Fruit fly (Drosophila melanogaster): Measurements from ENCODE around the gene CG32811.

Gene CG32811

DNA sequence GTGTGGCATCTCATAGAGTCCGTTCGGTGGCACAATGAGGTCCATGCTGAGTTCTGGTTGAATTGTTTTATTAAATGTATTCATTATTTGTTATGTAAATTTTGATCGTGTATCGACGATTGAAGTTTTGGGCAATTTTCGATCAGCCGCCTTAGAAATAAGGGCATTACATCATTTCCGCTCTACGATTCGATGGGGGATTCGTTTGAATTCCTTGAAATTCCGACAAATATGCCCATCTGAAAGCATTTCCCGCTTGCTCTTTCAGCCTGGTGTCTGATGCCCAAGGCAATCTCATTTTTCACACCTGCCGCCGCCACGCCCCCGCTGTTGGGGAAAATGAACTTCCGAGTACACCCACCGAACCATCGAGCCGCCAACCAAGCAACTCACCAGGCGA, at the start of gene CG32811:
TSS of gene CG32811 (minus strand) at position 101 of the 400 bp plus-strand sequence.
- TF ChIP-seq Myc (optimal IDR thresholded peaks at IDR 0.05): no peak
- no peak for TF ChIP-seq ttk (optimal IDR thresholded peaks at IDR 0.05)
- TF ChIP-seq h (optimal IDR thresholded peaks at IDR 0.05): no peak
- no peak for TF ChIP-seq insv (optimal IDR thresholded peaks at IDR 0.05)
- TF ChIP-seq Sin3A (optimal IDR thresholded peaks at IDR 0.05): no peak
- TF ChIP-seq psq (optimal IDR thresholded peaks at IDR 0.05): no peak

DNA sequence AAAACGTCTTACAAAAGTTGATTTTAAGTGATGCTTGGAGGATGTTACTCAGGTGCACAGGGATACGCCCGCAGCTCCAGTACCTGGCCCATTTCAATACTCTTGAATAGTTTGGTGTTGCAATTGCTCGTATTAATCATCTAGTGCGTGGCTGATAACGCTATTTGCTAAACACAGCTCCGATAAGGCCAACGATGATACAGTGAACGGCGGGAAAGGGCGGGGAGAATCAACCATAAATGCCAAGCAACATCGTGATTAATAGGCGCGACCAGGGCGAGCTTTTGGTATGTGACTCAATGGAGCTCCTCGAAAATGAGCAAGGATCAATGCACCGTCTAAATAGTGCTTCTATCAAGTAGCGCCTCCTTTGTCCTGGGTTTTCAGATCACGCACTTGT, 48.6 kb upstream of the CG32811 start:
- TF ChIP-seq h (optimal IDR thresholded peaks at IDR 0.05) (no peak), Sin3A (optimal IDR thresholded peaks at IDR 0.05) (no peak), Myc (optimal IDR thresholded peaks at IDR 0.05) (no peak)

DNA sequence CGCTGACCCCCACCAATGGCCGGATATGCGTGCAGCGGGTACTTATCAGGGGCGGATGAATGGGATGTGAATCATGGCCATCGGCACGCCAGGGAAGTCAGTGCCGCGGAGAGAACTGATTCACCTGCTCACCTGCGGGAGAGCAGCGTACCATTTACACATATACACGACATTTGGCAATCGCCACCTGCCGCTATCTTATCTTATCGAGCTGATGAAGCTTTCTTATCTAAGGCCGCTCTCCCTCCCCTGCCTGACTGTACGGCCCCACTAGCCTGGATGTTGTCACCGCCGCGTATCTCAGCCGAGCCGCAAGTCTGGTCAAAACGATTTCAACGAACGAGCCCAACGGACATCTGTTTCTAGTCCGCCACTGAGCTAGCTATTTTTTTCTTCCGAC, 48.1 kb upstream of the CG32811 start, which contains the start of gene Tsp2A:
TSS of gene Tsp2A (plus strand) at position 298 of the 400 bp plus-strand sequence.
- TF ChIP-seq ttk (optimal IDR thresholded peaks at IDR 0.05): no peak
- TF ChIP-seq psq (optimal IDR thresholded peaks at IDR 0.05): no peak
- TF ChIP-seq Myc (optimal IDR thresholded peaks at IDR 0.05): no peak
- no peak for TF ChIP-seq insv (optimal IDR thresholded peaks at IDR 0.05)
- no peak for TF ChIP-seq h (optimal IDR thresholded peaks at IDR 0.05)

DNA sequence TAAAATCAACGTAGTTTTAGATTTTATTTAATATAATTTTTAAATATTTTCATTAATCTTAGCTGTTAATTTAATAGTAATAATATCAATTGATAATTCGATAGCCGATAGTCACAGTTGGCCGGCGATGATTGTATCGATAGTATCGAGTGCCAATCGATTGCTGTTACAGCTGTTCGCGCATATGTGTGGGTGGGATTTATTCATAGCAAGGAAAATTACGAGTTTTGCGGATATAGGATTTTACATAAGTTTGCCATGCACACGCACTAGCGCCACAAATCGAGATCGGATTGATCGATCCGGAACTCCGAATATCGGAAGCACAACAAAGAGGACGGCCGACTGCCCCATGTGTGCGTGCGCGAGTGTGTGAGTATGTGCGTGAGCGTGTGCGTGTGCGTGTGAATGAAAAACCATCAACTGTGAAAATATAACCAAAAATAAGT, 43.8 kb upstream of the CG32811 start, which contains the start of gene Naa30A:
TSS of gene Naa30A (plus strand) at position 163 of the 449 bp plus-strand sequence.
- TF ChIP-seq h (optimal IDR thresholded peaks at IDR 0.05): no peak
- TF ChIP-seq psq (optimal IDR thresholded peaks at IDR 0.05): no peak
- TF ChIP-seq insv (optimal IDR thresholded peaks at IDR 0.05): no peak
- no peak for TF ChIP-seq ttk (optimal IDR thresholded peaks at IDR 0.05)
- no peak for TF ChIP-seq Sin3A (optimal IDR thresholded peaks at IDR 0.05)
- no peak for TF ChIP-seq Myc (optimal IDR thresholded peaks at IDR 0.05)

DNA sequence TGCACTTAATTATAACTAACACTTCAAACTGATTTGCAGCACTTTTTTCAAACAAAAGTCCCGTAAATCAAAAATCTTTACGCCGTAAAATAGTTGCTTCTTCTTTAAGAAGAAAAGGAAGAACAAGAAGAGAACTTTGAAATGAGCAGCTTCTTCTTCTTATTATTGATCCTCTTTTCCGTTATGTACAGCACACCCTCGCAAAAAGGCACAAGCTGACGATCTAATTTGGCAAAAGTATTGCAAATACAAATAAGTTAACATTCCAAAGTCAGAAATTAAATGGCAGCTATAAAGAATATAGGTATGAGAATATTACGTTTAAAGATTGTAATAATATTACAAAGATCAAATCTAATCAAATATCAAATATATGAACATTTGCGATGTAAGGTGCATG, 43.3 kb upstream of the CG32811 start, which contains the start of gene CG11409:
TSS of gene CG11409 (minus strand) at position 60 of the 400 bp plus-strand sequence.
- no peak for TF ChIP-seq psq (optimal IDR thresholded peaks at IDR 0.05)

DNA sequence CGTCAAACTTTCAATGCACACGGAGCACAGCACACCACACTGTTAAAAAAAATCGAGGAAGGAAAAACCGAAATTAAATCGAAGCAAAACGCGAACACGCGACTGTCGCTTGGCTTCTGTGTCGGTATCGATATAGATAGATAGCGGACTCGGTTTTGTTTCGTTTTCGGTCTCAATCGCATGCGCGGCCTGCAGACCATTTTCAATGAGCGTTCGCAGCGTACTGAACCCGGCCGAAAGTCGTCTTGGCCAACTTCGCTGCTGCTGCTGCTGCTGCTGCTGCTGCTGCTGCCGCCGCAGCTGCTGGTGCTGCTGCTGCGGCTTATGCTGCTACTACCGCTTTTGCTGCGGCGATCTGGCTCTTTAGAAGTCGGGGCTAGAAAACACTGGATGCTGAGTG, 39.8 kb upstream of the CG32811 start:
- TF ChIP-seq insv (optimal IDR thresholded peaks at IDR 0.05) (no peak), ttk (optimal IDR thresholded peaks at IDR 0.05) (no peak), psq (optimal IDR thresholded peaks at IDR 0.05) (no peak), Sin3A (optimal IDR thresholded peaks at IDR 0.05) (no peak), Myc (optimal IDR thresholded peaks at IDR 0.05) (no peak), h (optimal IDR thresholded peaks at IDR 0.05) (no peak)

- TF ChIP-seq Myc (optimal IDR thresholded peaks at IDR 0.05) (no peak), h (optimal IDR thresholded peaks at IDR 0.05) (no peak), ttk (optimal IDR thresholded peaks at IDR 0.05) (no peak), Sin3A (optimal IDR thresholded peaks at IDR 0.05) (no peak), insv (optimal IDR thresholded peaks at IDR 0.05) (no peak)
Observed at dm6 chrX:1322214-1322613, 24.0 kb upstream of the CG32811 start, which contains the start of gene DAAM. TSS of gene DAAM (minus strand) at chrX:1322362.

dm6 chrX:1321664-1322063, 23.5 kb upstream of the CG32811 start:
- no peak for TF ChIP-seq Myc (optimal IDR thresholded peaks at IDR 0.05)
- no peak for TF ChIP-seq Sin3A (optimal IDR thresholded peaks at IDR 0.05)
- TF ChIP-seq ttk (optimal IDR thresholded peaks at IDR 0.05): no peak
- TF ChIP-seq insv (optimal IDR thresholded peaks at IDR 0.05): no peak
- TF ChIP-seq h (optimal IDR thresholded peaks at IDR 0.05): no peak
- no peak for TF ChIP-seq psq (optimal IDR thresholded peaks at IDR 0.05)

- no peak for TF ChIP-seq insv (optimal IDR thresholded peaks at IDR 0.05)
- TF ChIP-seq Sin3A (optimal IDR thresholded peaks at IDR 0.05): no peak
- no peak for TF ChIP-seq psq (optimal IDR thresholded peaks at IDR 0.05)
- TF ChIP-seq ttk (optimal IDR thresholded peaks at IDR 0.05): no peak
- TF ChIP-seq Myc (optimal IDR thresholded peaks at IDR 0.05): no peak
- TF ChIP-seq h (optimal IDR thresholded peaks at IDR 0.05): no peak
Observed at dm6 chrX:1321043-1321442, 22.9 kb upstream of the CG32811 start.

DNA sequence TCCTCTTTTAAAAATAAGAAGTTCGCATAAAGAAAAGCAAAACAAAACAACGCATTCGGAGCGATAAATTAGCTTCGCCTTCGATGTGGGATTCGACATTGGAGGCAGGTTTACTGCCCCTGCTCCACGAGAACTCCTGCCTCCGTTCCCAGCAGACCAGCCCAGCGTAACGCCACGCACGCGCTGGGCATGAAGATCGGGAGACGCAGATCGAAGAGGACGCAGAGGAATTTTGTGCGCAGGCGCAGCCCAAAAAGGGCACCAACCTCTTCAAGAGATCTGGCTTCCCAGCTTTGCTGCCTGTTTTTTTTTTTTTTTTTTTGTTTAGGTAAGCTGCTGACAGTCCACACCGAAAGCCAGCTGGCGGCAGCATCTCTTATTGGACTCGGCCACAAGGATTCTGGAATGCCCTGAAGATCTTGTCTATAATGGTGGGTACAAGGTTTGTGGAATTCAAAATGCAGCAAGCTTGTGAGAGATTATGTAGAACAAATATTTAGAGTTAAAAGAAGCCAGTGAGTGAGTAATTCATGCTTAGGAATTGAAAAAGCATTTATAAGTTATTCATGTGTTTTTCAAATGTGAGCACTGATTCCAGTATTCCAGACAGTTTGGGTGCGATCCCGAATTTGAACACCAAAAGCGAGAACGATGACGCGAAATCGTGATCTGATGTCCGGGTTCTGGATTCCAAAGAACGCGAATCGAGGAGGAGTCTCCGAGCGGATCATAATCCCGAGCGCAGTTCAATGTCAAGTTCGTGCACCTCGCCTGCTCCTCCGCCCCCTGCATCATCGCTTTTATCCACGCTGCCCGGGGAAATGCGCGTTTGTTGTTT, 22.2 kb upstream of the CG32811 start:
- no peak for TF ChIP-seq insv (optimal IDR thresholded peaks at IDR 0.05)
- TF ChIP-seq psq (optimal IDR thresholded peaks at IDR 0.05): no peak
- no peak for TF ChIP-seq Myc (optimal IDR thresholded peaks at IDR 0.05)
- no peak for TF ChIP-seq Sin3A (optimal IDR thresholded peaks at IDR 0.05)
- no peak for TF ChIP-seq ttk (optimal IDR thresholded peaks at IDR 0.05)
- TF ChIP-seq h (optimal IDR thresholded peaks at IDR 0.05): no peak

DNA sequence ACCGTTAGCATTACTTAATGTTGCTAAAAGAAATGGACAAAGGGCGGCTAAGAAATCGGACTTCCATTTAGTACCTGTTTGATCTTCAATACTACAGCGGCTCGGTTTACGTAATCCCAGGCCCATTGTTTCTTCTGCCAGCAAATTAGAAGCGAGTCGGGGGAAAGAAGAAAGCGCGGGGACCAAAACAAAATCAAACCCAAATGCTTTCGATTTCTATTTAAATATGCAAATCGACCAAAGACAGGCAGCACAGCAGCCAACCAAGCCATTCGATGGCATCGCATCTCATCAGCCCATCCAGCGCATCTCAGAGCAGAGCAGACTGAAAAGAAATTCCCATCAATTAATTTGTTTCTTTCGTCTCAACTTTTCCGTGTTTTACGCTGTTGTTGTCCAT, 14.3 kb upstream of the CG32811 start:
- no peak for TF ChIP-seq Sin3A (optimal IDR thresholded peaks at IDR 0.05)
- TF ChIP-seq Myc (optimal IDR thresholded peaks at IDR 0.05): no peak
- no peak for TF ChIP-seq ttk (optimal IDR thresholded peaks at IDR 0.05)
- TF ChIP-seq insv (optimal IDR thresholded peaks at IDR 0.05): no peak
- TF ChIP-seq h (optimal IDR thresholded peaks at IDR 0.05): no peak
- TF ChIP-seq psq (optimal IDR thresholded peaks at IDR 0.05): no peak

- TF ChIP-seq h (optimal IDR thresholded peaks at IDR 0.05): no peak
Observed at dm6 chrX:1311218-1311617, 13.0 kb upstream of the CG32811 start.

DNA sequence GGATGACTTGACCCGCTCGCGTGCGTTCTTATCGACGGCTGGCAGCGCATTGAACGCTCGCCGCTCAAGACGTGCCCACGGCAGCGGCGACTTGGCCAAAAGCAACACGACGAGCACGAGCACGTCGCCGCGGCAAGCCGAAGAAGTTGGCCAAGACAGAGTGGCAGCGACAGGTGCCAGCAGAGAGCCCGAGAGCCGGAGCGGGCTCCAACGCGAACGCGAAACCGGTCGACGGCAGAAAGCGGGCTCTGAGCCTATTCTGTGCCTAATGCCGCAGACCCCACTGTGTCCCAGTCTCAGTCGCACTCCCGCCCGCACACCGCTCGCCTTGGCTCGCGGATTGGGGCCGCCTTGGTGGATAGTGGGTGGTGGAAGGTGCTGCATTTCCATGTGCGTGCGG, 10.3 kb upstream of the CG32811 start:
- TF ChIP-seq Myc (optimal IDR thresholded peaks at IDR 0.05) (no peak), ttk (optimal IDR thresholded peaks at IDR 0.05) (no peak), Sin3A (optimal IDR thresholded peaks at IDR 0.05) (no peak), psq (optimal IDR thresholded peaks at IDR 0.05) (no peak), insv (optimal IDR thresholded peaks at IDR 0.05) (no peak), h (optimal IDR thresholded peaks at IDR 0.05) (no peak)

Measured in Kc167 (cell line).